Fruit fly (Drosophila melanogaster) whole organism, embryonic: ENCODE data around the gene Prosbeta2R2.

Experiments
- Adf1 ChIP-seq: fragments of 200-800 bp; sonication (Bioruptor generic); IDR thresholded peaks from 2 replicates; pipeline ENCODE4 v1.3.6; 2022; ENCODE audit warnings: missing biosample characterization, missing genetic modification characterization
- B-H2 ChIP-seq: fragments of 200-800 bp; sonication (Bioruptor generic); optimal IDR thresholded peaks from 2 replicates; lab custom pipeline; 2018; ENCODE audit warnings: missing biosample characterization, mild to moderate bottlenecking, missing genetic modification characterization
- CG10267 ChIP-seq: fragments of 200-800 bp; sonication (Bioruptor generic); optimal IDR thresholded peaks from 2 replicates; lab custom pipeline; 2018; ENCODE audit warnings: missing biosample characterization, mild to moderate bottlenecking, missing genetic modification characterization, moderate library complexity
- CG10274 ChIP-seq: fragments of 200-800 bp; sonication (Bioruptor generic); optimal IDR thresholded peaks from 3 replicates; lab custom pipeline; 2017; ENCODE audit warnings: missing biosample characterization, mild to moderate bottlenecking, missing genetic modification characterization
- CG10565 ChIP-seq: fragments of 200-800 bp; sonication (Bioruptor generic); optimal IDR thresholded peaks from 3 replicates; lab custom pipeline; 2016; ENCODE audit warnings: missing biosample characterization, mild to moderate bottlenecking, missing genetic modification characterization
- CG11398 ChIP-seq: fragments of 200-800 bp; sonication (Bioruptor generic); optimal IDR thresholded peaks from 2 replicates; lab custom pipeline; 2016; ENCODE audit warnings: missing biosample characterization, missing genetic modification characterization
- CG11456 ChIP-seq: fragments of 200-800 bp; sonication (Bioruptor generic); IDR thresholded peaks from 3 replicates; pipeline ENCODE4 v1.3.6; 2022; ENCODE audit warnings: missing biosample characterization, missing genetic modification characterization
- CG12299 ChIP-seq: fragments of 200-800 bp; sonication (Bioruptor generic); optimal IDR thresholded peaks from 2 replicates; lab custom pipeline; 2018; ENCODE audit warnings: missing biosample characterization, mild to moderate bottlenecking, missing genetic modification characterization
- CG13894 ChIP-seq: fragments of 200-800 bp; sonication (Bioruptor generic); optimal IDR thresholded peaks from 3 replicates; lab custom pipeline; 2018; ENCODE audit warnings: missing biosample characterization, mild to moderate bottlenecking, missing genetic modification characterization, moderate library complexity
- CG14667 ChIP-seq: fragments of 200-800 bp; sonication (Bioruptor generic); IDR thresholded peaks from 2 replicates; pipeline ENCODE4 v1.3.6; 2022; ENCODE audit warnings: missing biosample characterization, missing genetic modification characterization
- CG14965 ChIP-seq: fragments of 200-800 bp; sonication (Bioruptor generic); optimal IDR thresholded peaks from 2 replicates; lab custom pipeline; 2016; ENCODE audit warnings: missing biosample characterization, missing genetic modification characterization, borderline replicate concordance
- CG15011 ChIP-seq: fragments of 200-800 bp; sonication (Bioruptor generic); optimal IDR thresholded peaks from 3 replicates; lab custom pipeline; 2018; ENCODE audit warnings: missing biosample characterization, mild to moderate bottlenecking, missing genetic modification characterization
- CG1529 ChIP-seq: fragments of 200-800 bp; sonication (Bioruptor generic); optimal IDR thresholded peaks from 3 replicates; lab custom pipeline; 2018; ENCODE audit warnings: missing biosample characterization, missing genetic modification characterization
- CG18619 ChIP-seq: fragments of 200-800 bp; sonication (Bioruptor generic); optimal IDR thresholded peaks from 3 replicates; lab custom pipeline; 2017; ENCODE audit warnings: missing biosample characterization, mild to moderate bottlenecking, missing genetic modification characterization
- CG2129 ChIP-seq: fragments of 200-800 bp; sonication (Bioruptor generic); IDR thresholded peaks from 2 replicates; pipeline ENCODE4 v1.3.6; 2022; ENCODE audit warnings: missing biosample characterization, missing genetic modification characterization; ENCODE audit not compliant: partially characterized antibody
- CG2889 ChIP-seq: fragments of 200-800 bp; sonication (Bioruptor generic); IDR thresholded peaks from 3 replicates; pipeline ENCODE4 v1.3.6; 2022; ENCODE audit warnings: missing biosample characterization, missing genetic modification characterization
- CG31365 ChIP-seq: fragments of 200-800 bp; sonication (Bioruptor generic); optimal IDR thresholded peaks from 2 replicates; lab custom pipeline; 2018; ENCODE audit warnings: missing biosample characterization, mild to moderate bottlenecking, missing genetic modification characterization
- CG33213 ChIP-seq: fragments of 200-800 bp; sonication (Bioruptor generic); optimal IDR thresholded peaks from 3 replicates; lab custom pipeline; 2016; ENCODE audit warnings: missing biosample characterization, missing genetic modification characterization
- CG3838 ChIP-seq: fragments of 200-800 bp; sonication (Bioruptor generic); optimal IDR thresholded peaks from 3 replicates; lab custom pipeline; 2016; ENCODE audit warnings: missing biosample characterization, missing genetic modification characterization
- CG4328 ChIP-seq: fragments of 200-800 bp; sonication (Bioruptor generic); optimal IDR thresholded peaks from 3 replicates; lab custom pipeline; 2017; ENCODE audit warnings: missing biosample characterization, missing genetic modification reagents, missing genetic modification characterization
- CG5953 ChIP-seq: fragments of 200-800 bp; sonication (Bioruptor generic); IDR thresholded peaks from 2 replicates; pipeline ENCODE4 v1.3.6; 2022; ENCODE audit warnings: missing biosample characterization, missing genetic modification characterization
- CG7786 ChIP-seq: fragments of 200-800 bp; sonication (Bioruptor generic); optimal IDR thresholded peaks from 2 replicates; lab custom pipeline; 2016; ENCODE audit warnings: missing biosample characterization, missing genetic modification characterization
- Camta ChIP-seq: fragments of 200-800 bp; sonication (Bioruptor generic); optimal IDR thresholded peaks from 2 replicates; lab custom pipeline; 2016; ENCODE audit warnings: missing biosample characterization, missing genetic modification characterization
- HLH4C ChIP-seq: fragments of 200-800 bp; sonication (Bioruptor generic); IDR thresholded peaks from 3 replicates; pipeline ENCODE4 v1.3.6; 2022; ENCODE audit warnings: missing biosample characterization, missing genetic modification characterization; ENCODE audit not compliant: partially characterized antibody
- Hmx ChIP-seq: fragments of 200-800 bp; sonication (Bioruptor generic); optimal IDR thresholded peaks from 2 replicates; lab custom pipeline; 2016; ENCODE audit warnings: missing biosample characterization, missing genetic modification characterization
- Hr39 ChIP-seq: fragments of >200 bp; optimal IDR thresholded peaks from 2 replicates; lab custom pipeline; 2017
- Kr ChIP-seq: fragments of 200-800 bp; sonication (Bioruptor generic); optimal IDR thresholded peaks from 2 replicates; lab custom pipeline; 2017; ENCODE audit warnings: missing biosample characterization, mild to moderate bottlenecking, missing genetic modification characterization
- MTF-1 ChIP-seq: fragments of 200-800 bp; sonication (Bioruptor generic); optimal IDR thresholded peaks from 2 replicates; lab custom pipeline; 2018; ENCODE audit warnings: missing biosample characterization, mild to moderate bottlenecking, missing genetic modification characterization, borderline replicate concordance
- Max ChIP-seq: fragments of 200-800 bp; sonication (Bioruptor generic); optimal IDR thresholded peaks from 2 replicates; lab custom pipeline; 2016; ENCODE audit warnings: missing biosample characterization, mild to moderate bottlenecking, missing genetic modification characterization
- NC2α ChIP-seq: fragments of 200-800 bp; sonication (Bioruptor generic); optimal IDR thresholded peaks from 2 replicates; lab custom pipeline; 2016; ENCODE audit warnings: missing biosample characterization, missing genetic modification characterization
- Oli ChIP-seq: fragments of 200-800 bp; sonication (Bioruptor generic); optimal IDR thresholded peaks from 2 replicates; lab custom pipeline; 2018; ENCODE audit warnings: missing biosample characterization, mild to moderate bottlenecking, missing genetic modification characterization, moderate library complexity
- Sry-δ ChIP-seq: fragments of 200-800 bp; sonication (Bioruptor generic); optimal IDR thresholded peaks from 2 replicates; lab custom pipeline; 2016; ENCODE audit warnings: missing biosample characterization, missing genetic modification characterization
- Xbp1 ChIP-seq: fragments of 200-800 bp; sonication (Bioruptor generic); optimal IDR thresholded peaks from 3 replicates; lab custom pipeline; 2016; ENCODE audit warnings: missing biosample characterization, mild to moderate bottlenecking, missing genetic modification characterization
- al ChIP-seq: fragments of 200-800 bp; sonication (Bioruptor generic); IDR thresholded peaks from 2 replicates; pipeline ENCODE4 v1.3.6; 2022; ENCODE audit warnings: missing biosample characterization, missing genetic modification characterization
- bbx ChIP-seq: fragments of 200-800 bp; sonication (Bioruptor generic); IDR thresholded peaks from 2 replicates; pipeline ENCODE4 v1.3.6; 2022; ENCODE audit warnings: missing biosample characterization, missing genetic modification characterization; ENCODE audit not compliant: partially characterized antibody
- ci ChIP-seq: fragments of 200-800 bp; sonication (Bioruptor generic); IDR thresholded peaks from 3 replicates; pipeline ENCODE4 v1.3.6; 2022; ENCODE audit warnings: missing biosample characterization, missing genetic modification characterization
- crp ChIP-seq, 2 experiments: fragments of 200-800 bp; sonication (Bioruptor generic); optimal IDR thresholded peaks; 2 replicates in 1 of 2; 3 replicates in 1 of 2; lab custom pipeline; 2017; ENCODE audit warnings: missing biosample characterization in 2 of 2, missing genetic modification characterization in 2 of 2, mild to moderate bottlenecking in 1 of 2, moderate library complexity in 1 of 2
- dati ChIP-seq: fragments of 200-800 bp; sonication (Bioruptor generic); IDR thresholded peaks from 2 replicates; pipeline ENCODE4 v1.3.6; 2022; ENCODE audit warnings: missing biosample characterization, missing genetic modification characterization
- disco-r ChIP-seq: fragments of 200-800 bp; sonication (Bioruptor generic); optimal IDR thresholded peaks from 2 replicates; lab custom pipeline; 2016; ENCODE audit warnings: missing biosample characterization, missing genetic modification characterization
- ems ChIP-seq: fragments of 200-800 bp; sonication (Bioruptor generic); optimal IDR thresholded peaks from 3 replicates; lab custom pipeline; 2016; ENCODE audit warnings: missing biosample characterization, missing genetic modification characterization
- esg ChIP-seq: fragments of 200-800 bp; sonication (Bioruptor generic); conservative IDR thresholded peaks from 2 replicates; pipeline ENCODE4 v1.3.6; 2022; ENCODE audit warnings: missing biosample characterization, missing genetic modification characterization
- gce ChIP-seq: fragments of 200-800 bp; sonication (Bioruptor generic); IDR thresholded peaks from 3 replicates; pipeline ENCODE4 v1.3.6; 2022; ENCODE audit warnings: missing biosample characterization, missing genetic modification characterization
- gcm ChIP-seq: fragments of 200-800 bp; sonication (Bioruptor generic); optimal IDR thresholded peaks from 2 replicates; lab custom pipeline; 2019; ENCODE audit warnings: missing biosample characterization, mild to moderate bottlenecking, missing genetic modification characterization, moderate library complexity
- gcm2 ChIP-seq: fragments of 200-800 bp; sonication (Bioruptor generic); optimal IDR thresholded peaks from 2 replicates; lab custom pipeline; 2016; ENCODE audit warnings: missing biosample characterization, missing genetic modification characterization
- gsb-n ChIP-seq: fragments of 200-800 bp; sonication (Bioruptor generic); optimal IDR thresholded peaks from 3 replicates; lab custom pipeline; 2018; ENCODE audit warnings: missing biosample characterization, mild to moderate bottlenecking, missing genetic modification characterization
- hth ChIP-seq: fragments of >200 bp; optimal IDR thresholded peaks from 2 replicates; lab custom pipeline; 2017; ENCODE audit warnings: inconsistent platforms
- lab ChIP-seq: fragments of 200-800 bp; sonication (Bioruptor generic); optimal IDR thresholded peaks from 3 replicates; lab custom pipeline; 2017; ENCODE audit warnings: missing biosample characterization, missing genetic modification characterization, mild to moderate bottlenecking, moderate library complexity, missing genetic modification reagents
- lov ChIP-seq, 2 experiments: fragments of 200-800 bp in 1 of 2; fragments of >200 bp in 1 of 2; sonication (Bioruptor generic) in 1 of 2; IDR thresholded peaks in 1 of 2; optimal IDR thresholded peaks in 1 of 2; 2 replicates in 1 of 2; 3 replicates in 1 of 2; pipeline versions ENCODE4 v1.3.6 to Lab custom; 2017 to 2022; ENCODE audit warnings: missing biosample characterization in 1 of 2, missing genetic modification characterization in 1 of 2
- seq ChIP-seq: fragments of 200-800 bp; sonication (Bioruptor generic); IDR thresholded peaks from 2 replicates; pipeline ENCODE4 v1.3.6; 2022; ENCODE audit warnings: missing biosample characterization, missing genetic modification characterization
- tin ChIP-seq: fragments of 200-800 bp; sonication (Bioruptor generic); optimal IDR thresholded peaks from 3 replicates; lab custom pipeline; 2016; ENCODE audit warnings: missing biosample characterization, missing genetic modification characterization

Prosbeta2R2 gene

DNA sequence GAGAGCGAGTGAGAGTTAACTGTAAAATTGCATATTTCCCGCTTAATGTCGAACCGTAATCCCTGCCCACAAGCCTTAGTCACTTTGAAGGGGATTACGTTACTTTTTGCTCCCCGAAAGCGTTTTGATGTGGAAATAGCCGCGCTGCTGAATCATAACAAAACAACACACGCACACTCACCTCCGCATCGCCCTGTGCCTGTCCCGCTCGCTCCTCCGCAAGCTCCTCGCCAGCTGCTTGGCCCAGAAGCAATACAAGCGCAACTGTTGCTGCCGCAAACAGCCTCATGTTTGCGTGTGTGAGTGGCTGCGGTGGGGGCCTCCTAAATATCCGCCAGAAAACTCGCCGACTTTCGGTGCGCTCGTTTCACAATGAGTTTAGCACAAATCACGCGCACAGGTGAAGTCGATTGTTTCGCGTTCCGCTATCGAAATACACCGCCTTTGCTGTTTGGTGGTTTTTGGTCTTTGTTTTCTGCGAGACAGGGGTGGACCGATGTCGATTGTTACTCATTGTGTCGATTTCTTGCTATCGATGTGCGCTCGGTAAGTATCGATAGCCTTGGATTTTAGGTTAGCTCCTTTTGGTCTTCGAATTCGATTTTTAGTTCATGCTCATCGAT is 32.0 kb upstream of the Prosbeta2R2 start, which contains the start of gene CtsF (continued):
- TF ChIP-seq Xbp1 (GFP tag; lab: Kevin White, UChicago) (peak; percentile 12), CG12299 (peak; percentile 28), CG11398 (GFP tag; lab: Kevin White, UChicago) (peak; percentile 28), hth (lab: Kevin White, UChicago) (no peak), gsb-n (tag; lab: Kevin White, UChicago) (peak; percentile 6), ci (GFP tag; lab: Robert Waterston, UW) (peak; percentile 56; the same call in 2 of the 3 replicates), gcm (GFP tag; lab: Kevin White, UChicago) (no peak), MTF-1 (GFP tag; lab: Kevin White, UChicago) (no peak), NC2α (GFP tag; lab: Kevin White, UChicago) (no peak), CG31365 (tag; lab: Kevin White, UChicago) (no peak), CG14667 (GFP tag; lab: Robert Waterston, UW) (no peak), gce (GFP tag; lab: Robert Waterston, UW) (no peak), CG10565 (GFP tag; lab: Kevin White, UChicago) (no peak), Hr39 (lab: Kevin White, UChicago) (no peak), CG4328 (GFP tag; lab: Kevin White, UChicago) (no peak), al (no peak), Oli (tag; lab: Kevin White, UChicago) (no peak), Max (GFP tag; lab: Kevin White, UChicago) (no peak), gcm2 (GFP tag; lab: Kevin White, UChicago) (no peak), CG2129 (peak; percentile 93), disco-r (GFP tag; lab: Kevin White, UChicago) (peak; percentile 4), Camta (GFP tag; lab: Kevin White, UChicago) (peak; percentile 26), CG2889 (GFP tag; lab: Robert Waterston, UW) (no peak), tin (no peak), CG14965 (GFP tag; lab: Kevin White, UChicago) (no peak), Adf1 (GFP tag; lab: Robert Waterston, UW) (peak; percentile 67), CG11456 (GFP tag; lab: Robert Waterston, UW) (no peak; the same call in 2 of the 3 replicates), HLH4C (GFP tag; lab: Robert Waterston, UW) (peak; percentile 100), Kr (GFP tag; lab: Kevin White, UChicago) (no peak), CG33213 (peak; percentile 37), CG18619 (GFP tag; lab: Kevin White, UChicago) (no peak), Sry-δ (GFP tag; lab: Kevin White, UChicago) (peak; percentile 98), CG10267 (tag; lab: Kevin White, UChicago) (peak; percentile 65), CG15011 (GFP tag; lab: Kevin White, UChicago) (no peak), esg (GFP tag; lab: Robert Waterston, UW) (no peak), B-H2 (GFP tag; lab: Kevin White, UChicago) (no peak), bbx (GFP tag; lab: Robert Waterston, UW) (peak; percentile 99), CG10274 (GFP tag; lab: Kevin White, UChicago) (no peak), seq (GFP tag; lab: Robert Waterston, UW) (no peak), CG3838 (GFP tag; lab: Kevin White, UChicago) (no peak), lov (optimal IDR thresholded peaks at IDR 0.05; lab: Kevin White, UChicago) (no peak), lov (GFP tag; IDR thresholded peaks at IDR 0.05; lab: Robert Waterston, UW) (0 out of 3 replicates have a peak, but pooled peaks have one; percentile 21), CG7786 (no peak), CG1529 (no peak), crp (GFP tag; optimal IDR thresholded peaks at IDR 0.05; lab: Kevin White, UChicago) (peak in 1 of 2 experiments; percentile 67), ems (GFP tag; lab: Kevin White, UChicago) (peak; percentile 32), Hmx (GFP tag; lab: Kevin White, UChicago) (no peak), CG13894 (tag; lab: Kevin White, UChicago) (peak; percentile 64), dati (GFP tag; lab: Robert Waterston, UW) (no peak), CG5953 (GFP tag; lab: Robert Waterston, UW) (no peak), lab (GFP tag; lab: Kevin White, UChicago) (peak; percentile 54)
